Worm (Caenorhabditis elegans): Measurements from ENCODE around the gene cyp-31A3.

- TF ChIP-seq blmp-1 (tag; optimal IDR thresholded peaks at IDR 0.05), result no peak
- TF ChIP-seq ztf-11 (tag; optimal IDR thresholded peaks at IDR 0.05), result no peak
- no peak for TF ChIP-seq nhr-12 (tag; optimal IDR thresholded peaks at IDR 0.05)
- TF ChIP-seq lsy-2 (tag; optimal IDR thresholded peaks at IDR 0.05), result peak; percentile 76
- TF ChIP-seq tbx-8 (GFP tag; optimal IDR thresholded peaks at IDR 0.05), result no peak
- TF ChIP-seq pha-4 (tag; optimal IDR thresholded peaks at IDR 0.05), result peak; percentile 22
- peak; percentile 6 for TF ChIP-seq nhr-237 (tag; optimal IDR thresholded peaks at IDR 0.05)
- no peak for TF ChIP-seq mab-5 (tag; optimal IDR thresholded peaks at IDR 0.05)
- TF ChIP-seq elt-3 (tag; optimal IDR thresholded peaks at IDR 0.05), result no peak
- TF ChIP-seq M03D4.4 (tag; optimal IDR thresholded peaks at IDR 0.05), result peak; percentile 31
- no peak for TF ChIP-seq snpc-4 (tag; optimal IDR thresholded peaks at IDR 0.05)
- TF ChIP-seq ceh-43 (GFP tag; optimal IDR thresholded peaks at IDR 0.05), result no peak
- TF ChIP-seq mls-2 (tag; optimal IDR thresholded peaks at IDR 0.05), result no peak
- TF ChIP-seq mep-1 (tag; optimal IDR thresholded peaks at IDR 0.05), result peak; percentile 55
Observed at ce11 chrIV:4748408-4749105, 12.3 kb upstream of the cyp-31A3 start, which contains the start of gene cyc-2.1.

Data from whole organism, mixed stage, embryonic.